Worm (Caenorhabditis elegans): ENCODE data around the gene srd-11.

ce11 chrV:13638040-13638439 lies 18.4 kb upstream of the srd-11 start:
- TF ChIP-seq attf-4 (tag; optimal IDR thresholded peaks at IDR 0.05) (no peak), lin-15B (tag; optimal IDR thresholded peaks at IDR 0.05) (no peak), ama-1 (optimal IDR thresholded peaks at IDR 0.05) (no peak), nhr-25 (tag; optimal IDR thresholded peaks at IDR 0.05; ENCODE audit: borderline replicate concordance, insufficient read depth) (no peak), nhr-237 (tag; optimal IDR thresholded peaks at IDR 0.05) (no peak), fkh-10 (GFP tag; optimal IDR thresholded peaks at IDR 0.05) (no peak)

Measured in whole organism, L4 larva.